Worm (Caenorhabditis elegans): ENCODE results near the gene R07E5.11.
A peak's percentile ranks its signal among the peaks of the same experiment; 100 is the strongest.

The R07E5.11 gene

DNA sequence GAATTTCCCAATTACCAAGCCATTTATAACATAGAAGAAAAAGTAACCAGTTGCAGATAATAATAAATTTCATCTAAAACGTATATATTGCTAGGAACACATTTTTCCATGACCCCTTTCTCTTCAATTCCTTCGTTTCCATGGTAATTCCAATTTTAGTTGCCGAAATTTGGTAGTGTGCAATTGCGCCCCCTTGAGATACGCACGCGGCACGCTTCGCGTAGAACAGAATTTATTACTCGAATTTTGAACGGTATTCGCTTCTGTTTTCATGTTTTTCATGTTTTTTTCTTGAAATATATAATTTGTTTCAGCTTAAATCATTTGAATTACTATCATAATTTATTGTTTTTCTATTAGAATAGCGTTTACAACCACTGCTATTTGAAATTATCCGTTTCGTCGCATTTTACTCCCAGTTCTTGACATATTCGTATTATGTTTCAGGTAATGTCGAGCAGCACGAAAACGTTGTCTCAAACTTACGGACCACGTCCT is 10.6 kb downstream of the R07E5.11 start, which contains the start of the genes R07E5.17 and snfc-5:
TSS of gene R07E5.17 (minus strand) at position 98 of the 498 bp plus-strand sequence.
TSS of gene snfc-5 (plus strand) at position 448 of the 498 bp plus-strand sequence.
- TF ChIP-seq lin-15B (tag; optimal IDR thresholded peaks at IDR 0.05) (peak; percentile 77), egl-27 (tag; optimal IDR thresholded peaks at IDR 0.05) (no peak), elt-2 (tag; optimal IDR thresholded peaks at IDR 0.05) (peak; percentile 12), mdl-1 (tag; optimal IDR thresholded peaks at IDR 0.05) (no peak), lin-39 (tag; optimal IDR thresholded peaks at IDR 0.05) (peak; percentile 23), nhr-23 (tag; optimal IDR thresholded peaks at IDR 0.05) (peak; percentile 31), nhr-76 (tag; optimal IDR thresholded peaks at IDR 0.05) (no peak), nfya-1 (tag; optimal IDR thresholded peaks at IDR 0.05; ENCODE audit: insufficient read depth) (peak; percentile 60), nhr-25 (tag; optimal IDR thresholded peaks at IDR 0.05) (peak; percentile 9), snpc-4 (tag; optimal IDR thresholded peaks at IDR 0.05) (peak; percentile 2)

DNA sequence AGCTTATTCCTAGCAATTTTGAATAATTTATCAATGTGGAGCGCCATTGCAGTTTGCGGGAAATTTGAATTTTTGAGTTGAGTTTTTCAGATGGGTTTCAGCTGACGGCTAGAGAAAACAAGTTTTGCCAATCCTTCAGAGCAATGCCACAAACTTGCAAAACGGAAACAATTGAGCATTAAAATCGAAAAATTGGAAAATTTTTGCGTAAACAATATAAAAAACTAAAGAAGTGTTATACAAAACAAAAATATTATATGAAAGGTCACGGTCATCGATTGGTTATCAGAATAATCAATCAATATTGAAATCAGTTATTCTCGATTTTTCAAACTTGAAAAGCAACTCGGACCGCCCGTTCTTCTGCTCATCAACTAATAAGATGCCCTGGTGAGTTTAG is 13.9 kb downstream of the R07E5.11 start, which contains the start of gene R07E5.15:
TSS of gene R07E5.15 (plus strand) at position 301 of the 400 bp plus-strand sequence.
- no peak for TF ChIP-seq elt-1 (tag; optimal IDR thresholded peaks at IDR 0.05)
- no peak for TF ChIP-seq ceh-16 (tag; optimal IDR thresholded peaks at IDR 0.05)
- TF ChIP-seq nfya-1 (tag; optimal IDR thresholded peaks at IDR 0.05; ENCODE audit: insufficient read depth) = no peak
- TF ChIP-seq egl-5 (tag; optimal IDR thresholded peaks at IDR 0.05) = no peak
- TF ChIP-seq zag-1 (tag; optimal IDR thresholded peaks at IDR 0.05) = no peak
- TF ChIP-seq nhr-12 (tag; optimal IDR thresholded peaks at IDR 0.05) = no peak
- TF ChIP-seq nhr-76 (tag; optimal IDR thresholded peaks at IDR 0.05) = no peak
- no peak for TF ChIP-seq ZK546.5 (tag; optimal IDR thresholded peaks at IDR 0.05)
- TF ChIP-seq mdl-1 (tag; optimal IDR thresholded peaks at IDR 0.05) = no peak
- no peak for TF ChIP-seq nhr-25 (tag; optimal IDR thresholded peaks at IDR 0.05)
- TF ChIP-seq fos-1 (tag; optimal IDR thresholded peaks at IDR 0.05) = no peak
- no peak for TF ChIP-seq fkh-2 (tag; optimal IDR thresholded peaks at IDR 0.05)
- TF ChIP-seq daf-12 (tag; optimal IDR thresholded peaks at IDR 0.05) = no peak
- TF ChIP-seq lsy-12 (tag; optimal IDR thresholded peaks at IDR 0.05) = no peak
- no peak for TF ChIP-seq ceh-9 (tag; optimal IDR thresholded peaks at IDR 0.05)

DNA sequence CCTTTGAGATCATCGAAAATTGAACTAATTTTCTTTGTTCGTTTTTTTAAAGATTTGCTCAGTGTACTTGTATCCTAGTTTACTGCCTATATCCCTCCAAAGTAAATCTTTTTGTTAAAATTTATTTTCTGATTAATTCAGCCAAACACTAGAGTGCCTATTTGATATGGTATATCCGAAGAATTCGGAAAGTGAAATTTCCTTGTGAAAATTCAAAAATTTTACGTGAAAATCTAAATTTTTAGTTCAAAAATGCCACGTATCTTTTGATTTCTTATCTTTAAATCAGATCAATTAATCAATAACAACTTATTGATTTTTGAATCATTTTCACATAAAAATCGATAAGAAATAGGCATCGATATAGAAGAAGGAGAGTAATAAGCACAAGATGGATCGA is 16.6 kb downstream of the R07E5.11 start, which contains the start of gene R07E5.6:
TSS of gene R07E5.6 (plus strand) at position 301 of the 400 bp plus-strand sequence.
- no peak for TF ChIP-seq ceh-16 (tag; optimal IDR thresholded peaks at IDR 0.05)
- TF ChIP-seq nfya-1 (tag; optimal IDR thresholded peaks at IDR 0.05; ENCODE audit: insufficient read depth) = no peak
- TF ChIP-seq nhr-77 (tag; optimal IDR thresholded peaks at IDR 0.05) = no peak
- TF ChIP-seq eor-1 (tag; optimal IDR thresholded peaks at IDR 0.05) = no peak
- no peak for TF ChIP-seq sea-2 (GFP tag; optimal IDR thresholded peaks at IDR 0.05)
- TF ChIP-seq ceh-28 (tag; optimal IDR thresholded peaks at IDR 0.05) = peak; percentile 41
- TF ChIP-seq nhr-67 (tag; optimal IDR thresholded peaks at IDR 0.05) = no peak

DNA sequence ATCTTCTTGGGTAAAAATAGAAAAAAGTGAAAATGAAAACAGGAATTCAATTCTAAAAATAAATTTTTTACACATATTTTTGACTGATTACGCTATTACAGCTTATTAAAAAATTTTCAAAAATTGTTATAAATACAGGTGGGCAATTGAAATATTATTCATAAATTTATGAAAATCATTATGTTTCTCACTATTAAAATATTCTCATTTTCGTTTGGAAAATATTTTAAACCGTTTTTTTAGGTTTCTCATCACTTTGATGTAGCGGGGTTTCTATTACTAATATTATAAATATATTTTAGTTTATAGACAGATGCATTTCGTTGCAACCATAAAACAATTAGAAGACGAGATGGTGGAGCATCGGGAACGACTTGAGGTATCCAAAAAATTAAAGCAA is 17.9 kb downstream of the R07E5.11 start, which contains the start of gene R07E5.5:
TSS of gene R07E5.5 (plus strand) at position 301 of the 400 bp plus-strand sequence.
- TF ChIP-seq ztf-11 (tag; optimal IDR thresholded peaks at IDR 0.05) = no peak
- TF ChIP-seq egl-5 (tag; optimal IDR thresholded peaks at IDR 0.05) = no peak
- TF ChIP-seq elt-3 (tag; optimal IDR thresholded peaks at IDR 0.05) = no peak
- no peak for TF ChIP-seq eor-1 (tag; optimal IDR thresholded peaks at IDR 0.05)

DNA sequence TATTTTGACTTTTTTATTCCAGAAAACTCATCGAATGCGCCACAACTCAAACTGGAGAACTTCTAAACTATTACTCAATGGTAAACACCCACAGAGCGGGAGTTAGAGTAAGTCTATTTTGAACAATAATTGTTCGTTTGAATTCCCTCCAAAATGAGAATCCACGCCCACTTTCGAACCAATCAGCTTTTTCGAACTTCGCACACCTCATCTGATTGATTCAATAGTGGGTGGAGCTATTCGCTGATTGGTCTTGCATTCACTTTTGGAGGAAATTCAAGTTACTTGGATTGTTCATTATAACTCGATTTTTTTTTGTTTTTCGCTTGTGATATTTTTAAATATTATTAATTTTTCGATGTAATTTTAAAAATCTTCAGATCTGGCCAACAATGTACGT is 19.2 kb downstream of the R07E5.11 start:
- TF ChIP-seq nfya-1 (tag; optimal IDR thresholded peaks at IDR 0.05; ENCODE audit: insufficient read depth) = peak; percentile 96
- no peak for TF ChIP-seq pqm-1 (tag; optimal IDR thresholded peaks at IDR 0.05)

DNA sequence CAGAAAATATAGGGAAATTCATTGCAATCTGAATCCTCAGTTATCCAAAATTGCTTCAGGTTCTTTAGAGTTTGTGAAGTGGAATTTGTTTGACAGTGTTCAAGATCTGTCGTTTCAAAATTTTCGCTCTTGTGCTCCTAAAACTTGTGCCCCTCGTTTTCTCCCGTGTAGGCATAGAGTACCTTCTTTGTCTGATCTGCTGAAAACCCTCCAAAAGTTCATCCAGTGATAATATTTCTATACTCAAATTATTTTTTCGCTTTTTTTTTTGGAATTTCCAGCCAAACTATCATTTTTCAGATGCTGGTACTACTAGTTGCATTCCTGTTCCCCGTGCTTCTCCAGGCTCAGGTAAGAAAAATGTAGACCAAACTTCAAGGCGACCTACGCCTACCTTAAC is 20.5 kb downstream of the R07E5.11 start, which contains the start of gene R07E5.4:
TSS of gene R07E5.4 (plus strand) at position 301 of the 400 bp plus-strand sequence.
- no peak for TF ChIP-seq mml-1 (tag; optimal IDR thresholded peaks at IDR 0.05)
- TF ChIP-seq unc-62 (GFP tag; optimal IDR thresholded peaks at IDR 0.05) = no peak
- no peak for TF ChIP-seq skn-1 (tag; optimal IDR thresholded peaks at IDR 0.05)
- no peak for TF ChIP-seq hmg-11 (tag; optimal IDR thresholded peaks at IDR 0.05)
- TF ChIP-seq lin-39 (tag; optimal IDR thresholded peaks at IDR 0.05) = no peak
- TF ChIP-seq nhr-12 (tag; optimal IDR thresholded peaks at IDR 0.05) = no peak
- no peak for TF ChIP-seq lsy-12 (tag; optimal IDR thresholded peaks at IDR 0.05)
- no peak for TF ChIP-seq pha-4 (tag; optimal IDR thresholded peaks at IDR 0.05)
- no peak for TF ChIP-seq elt-3 (tag; optimal IDR thresholded peaks at IDR 0.05)
- TF ChIP-seq ceh-16 (tag; optimal IDR thresholded peaks at IDR 0.05) = no peak
- no peak for TF ChIP-seq nhr-76 (tag; optimal IDR thresholded peaks at IDR 0.05)
- no peak for TF ChIP-seq fkh-2 (tag; optimal IDR thresholded peaks at IDR 0.05)
- no peak for TF ChIP-seq pqm-1 (tag; optimal IDR thresholded peaks at IDR 0.05)
- TF ChIP-seq nhr-67 (tag; optimal IDR thresholded peaks at IDR 0.05) = no peak
- no peak for TF ChIP-seq aly-2 (tag; optimal IDR thresholded peaks at IDR 0.05)
- TF ChIP-seq fkh-10 (GFP tag; optimal IDR thresholded peaks at IDR 0.05) = no peak
- TF ChIP-seq lin-15B (tag; optimal IDR thresholded peaks at IDR 0.05) = no peak
- no peak for TF ChIP-seq daf-12 (tag; optimal IDR thresholded peaks at IDR 0.05)
